Worm (Caenorhabditis elegans): ENCODE data around the gene sri-6.

DNA sequence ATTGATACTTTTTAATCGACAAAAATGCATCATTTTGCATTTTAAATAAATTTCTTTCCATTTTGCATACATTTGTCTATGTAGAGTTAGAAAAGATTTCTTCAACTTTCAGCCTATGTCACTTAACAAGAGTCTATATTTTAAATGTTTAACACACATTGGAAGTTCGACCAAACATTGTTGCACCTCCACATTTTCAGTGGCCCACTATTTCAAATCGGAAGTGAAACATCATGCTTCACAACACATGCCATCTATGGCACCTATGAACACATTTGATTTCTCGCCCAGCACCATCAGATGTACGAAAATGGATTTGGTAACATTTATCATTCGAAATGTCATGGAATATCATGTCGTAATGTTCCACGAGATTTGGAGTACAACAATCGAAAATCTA, 46.8 kb upstream of the sri-6 start, which contains the start of gene dhc-3:
- no peak for TF ChIP-seq sem-4 (tag; optimal IDR thresholded peaks at IDR 0.05)
- TF ChIP-seq nhr-11 (tag; optimal IDR thresholded peaks at IDR 0.05) = no peak
- TF ChIP-seq unc-62 (GFP tag; optimal IDR thresholded peaks at IDR 0.05) = no peak
